Comparison of ENCODE assay signal across 5 worm cellular contexts in the genomic region with DNA sequence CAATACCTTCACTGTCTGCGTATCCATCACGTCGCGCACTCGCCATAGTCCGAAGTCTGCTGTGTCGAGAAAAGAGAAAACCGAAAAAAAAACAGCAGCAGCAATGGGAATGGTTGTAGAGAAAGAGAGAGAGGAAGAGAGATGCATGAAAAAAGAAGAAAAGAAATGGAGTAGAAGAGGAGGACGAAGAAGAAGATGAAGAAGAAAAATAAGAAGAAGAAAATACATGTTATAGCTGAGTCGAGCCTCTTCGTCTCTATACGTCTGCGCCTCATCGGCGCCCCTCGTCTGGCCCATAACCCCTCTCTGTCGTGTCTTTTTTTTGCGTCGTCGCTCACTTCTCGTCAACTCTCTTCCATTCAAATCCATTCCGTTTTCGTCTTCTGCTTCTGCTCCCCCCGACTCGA.
A peak's percentile ranks its signal among the peaks of the same experiment; 100 is the strongest.
TF ChIP-seq lines count a peak whose summit lies in the region.

No protein-coding gene starts in this region.

TF ChIP-seq in whole organism, L1 larva, 84 proteins besides CTCF, POLR2A, EP300 and RAD21 (continues in another document):
- TF ChIP-seq nhr-12 (tag; optimal IDR thresholded peaks at IDR 0.05; lab: Kevin White, UChicago) (no peak), nhr-19 (GFP tag; conservative IDR thresholded peaks at IDR 0.05; lab: Robert Waterston, UW) (peak; percentile 65), mdl-1 (tag; optimal IDR thresholded peaks at IDR 0.05; lab: Kevin White, UChicago) (peak in 1 of 2 experiments; percentile 40), lin-13 (GFP tag; optimal IDR thresholded peaks at IDR 0.05; lab: Kevin White, UChicago) (no peak), nhr-90 (tag; optimal IDR thresholded peaks at IDR 0.05; lab: Kevin White, UChicago; ENCODE audit: poor library complexity) (no peak), C04F5.9 (tag; optimal IDR thresholded peaks at IDR 0.05; lab: Kevin White, UChicago) (no peak), elt-2 (tag; optimal IDR thresholded peaks at IDR 0.05; lab: Kevin White, UChicago) (no peak), lir-3 (tag; optimal IDR thresholded peaks at IDR 0.05; lab: Kevin White, UChicago; ENCODE audit: poor library complexity) (peak; percentile 50), rnt-1 (tag; optimal IDR thresholded peaks at IDR 0.05; lab: Kevin White, UChicago) (peak; percentile 39), ceh-8 (GFP tag; optimal IDR thresholded peaks at IDR 0.05; lab: Kevin White, UChicago) (peak; percentile 20), nhr-11 (tag; optimal IDR thresholded peaks at IDR 0.05; lab: Kevin White, UChicago) (peak; percentile 14), unc-98 (GFP tag; IDR thresholded peaks at IDR 0.05; lab: Robert Waterston, UW) (no peak), hlh-17 (GFP tag; optimal IDR thresholded peaks at IDR 0.05; lab: Kevin White, UChicago; ENCODE audit: borderline replicate concordance) (no peak), elt-3 (tag; optimal IDR thresholded peaks at IDR 0.05; lab: Kevin White, UChicago) (peak in 2 of 6 experiments; percentile 10 to 37), dsc-1 (tag; optimal IDR thresholded peaks at IDR 0.05; lab: Kevin White, UChicago) (peak; percentile 66), isw-1 (GFP tag; IDR thresholded peaks at IDR 0.05; lab: Robert Waterston, UW) (peak; percentile 58), unc-62 (GFP tag; optimal IDR thresholded peaks at IDR 0.05; lab: Kevin White, UChicago) (no peak)

TF ChIP-seq in whole organism, L3 larva, 47 proteins besides CTCF, POLR2A, EP300 and RAD21 (continues in another document):
- peak; percentile 17 for TF ChIP-seq ceh-82 (tag; optimal IDR thresholded peaks at IDR 0.05; lab: Kevin White, UChicago)
- no peak for TF ChIP-seq nhr-76 (tag; optimal IDR thresholded peaks at IDR 0.05; lab: Kevin White, UChicago)
- TF ChIP-seq unc-39 (tag; optimal IDR thresholded peaks at IDR 0.05; lab: Kevin White, UChicago) = no peak
- TF ChIP-seq elt-3 (tag; optimal IDR thresholded peaks at IDR 0.05; lab: Kevin White, UChicago) = no peak
- peak; percentile 42 for TF ChIP-seq lsy-12 (tag; optimal IDR thresholded peaks at IDR 0.05; lab: Kevin White, UChicago)
- TF ChIP-seq nhr-237 (tag; optimal IDR thresholded peaks at IDR 0.05; lab: Kevin White, UChicago) = no peak
- peak; percentile 74 for TF ChIP-seq egl-5 (tag; optimal IDR thresholded peaks at IDR 0.05; lab: Kevin White, UChicago)
- TF ChIP-seq nhr-25 (tag; optimal IDR thresholded peaks at IDR 0.05; lab: Kevin White, UChicago) = peak; percentile 59
- no peak for TF ChIP-seq ztf-11 (tag; optimal IDR thresholded peaks at IDR 0.05; lab: Kevin White, UChicago)
- TF ChIP-seq hmg-11 (tag; optimal IDR thresholded peaks at IDR 0.05; lab: Kevin White, UChicago) = peak; percentile 95
- no peak for TF ChIP-seq lin-15B (tag; optimal IDR thresholded peaks at IDR 0.05; lab: Kevin White, UChicago)
- TF ChIP-seq elt-2 (tag; optimal IDR thresholded peaks at IDR 0.05; lab: Kevin White, UChicago) = peak; percentile 4
- no peak for TF ChIP-seq nhr-67 (tag; optimal IDR thresholded peaks at IDR 0.05; lab: Kevin White, UChicago)
- no peak for TF ChIP-seq nhr-77 (tag; optimal IDR thresholded peaks at IDR 0.05; lab: Kevin White, UChicago)
- peak; percentile 63 for TF ChIP-seq pha-4 (tag; optimal IDR thresholded peaks at IDR 0.05; lab: Kevin White, UChicago)
- TF ChIP-seq sea-2 (GFP tag; optimal IDR thresholded peaks at IDR 0.05; lab: Kevin White, UChicago) = no peak
- peak; percentile 14 for TF ChIP-seq tbx-2 (tag; optimal IDR thresholded peaks at IDR 0.05; lab: Kevin White, UChicago)
- no peak for TF ChIP-seq ama-1 (optimal IDR thresholded peaks at IDR 0.05; lab: Kevin White, UChicago)
- peak; percentile 78 for TF ChIP-seq lin-39 (tag; optimal IDR thresholded peaks at IDR 0.05; lab: Kevin White, UChicago)

TF ChIP-seq in whole organism, early embryonic, 17 proteins besides CTCF, POLR2A, EP300 and RAD21:
- TF ChIP-seq F13C5.2 (tag; optimal IDR thresholded peaks at IDR 0.05; lab: Kevin White, UChicago) (peak; percentile 27), B0310.2 (tag; optimal IDR thresholded peaks at IDR 0.05; lab: Kevin White, UChicago) (no peak)

TF ChIP-seq in whole organism, midembryonic, 9 proteins besides CTCF, POLR2A, EP300 and RAD21:
- TF ChIP-seq tab-1 (GFP tag; IDR thresholded peaks at IDR 0.05; lab: Robert Waterston, UW) = no peak
- peak; percentile 31 for TF ChIP-seq cog-1 (tag; optimal IDR thresholded peaks at IDR 0.05; lab: Kevin White, UChicago)
- TF ChIP-seq flt-1 (GFP tag; IDR thresholded peaks at IDR 0.05; lab: Robert Waterston, UW) = 0 out of 2 replicates have a peak, but pooled peaks have one; percentile 10
TF ChIP-seq in whole organism, midembryonic: peak in this region for 2.

TF ChIP-seq in whole organism, young adult, 124 proteins besides CTCF, POLR2A, EP300 and RAD21 (continues in another document):
- TF ChIP-seq attf-3 (GFP tag; conservative IDR thresholded peaks at IDR 0.05; lab: Robert Waterston, UW) (no peak), lin-54 (GFP tag; optimal IDR thresholded peaks at IDR 0.05; lab: Kevin White, UChicago) (no peak), rpc-1 (optimal IDR thresholded peaks at IDR 0.05; lab: Kevin White, UChicago) (no peak), rpc-1 (tag; optimal IDR thresholded peaks at IDR 0.05; lab: Kevin White, UChicago) (no peak), cebp-2 (GFP tag; IDR thresholded peaks at IDR 0.05; lab: Robert Waterston, UW) (no peak), F55B11.4 (tag; optimal IDR thresholded peaks at IDR 0.05; lab: Kevin White, UChicago; ENCODE audit: borderline replicate concordance, insufficient read depth) (no peak), efl-1 (GFP tag; optimal IDR thresholded peaks at IDR 0.05; lab: Kevin White, UChicago) (no peak), lin-35 (GFP tag; optimal IDR thresholded peaks at IDR 0.05; lab: Kevin White, UChicago) (no peak), attf-6 (GFP tag; IDR thresholded peaks at IDR 0.05; lab: Robert Waterston, UW) (no peak), madf-10 (tag; optimal IDR thresholded peaks at IDR 0.05; lab: Kevin White, UChicago) (peak; percentile 40), egl-18 (GFP tag; IDR thresholded peaks at IDR 0.05; lab: Robert Waterston, UW) (no peak), F33H1.4 (GFP tag; IDR thresholded peaks at IDR 0.05; lab: Robert Waterston, UW) (no peak), C17E4.6 (GFP tag; IDR thresholded peaks at IDR 0.05; lab: Robert Waterston, UW) (no peak), mes-4 (tag; optimal IDR thresholded peaks at IDR 0.05; lab: Kevin White, UChicago) (no peak), Y53G8AR.9 (GFP tag; conservative IDR thresholded peaks at IDR 0.05; lab: Robert Waterston, UW) (no peak), lin-40 (tag; optimal IDR thresholded peaks at IDR 0.05; lab: Kevin White, UChicago) (peak; percentile 74), Y79H2A.3 (GFP tag; conservative IDR thresholded peaks at IDR 0.05; lab: Robert Waterston, UW) (no peak), Y67H2A.10 (GFP tag; conservative IDR thresholded peaks at IDR 0.05; lab: Robert Waterston, UW) (no peak), chd-7 (tag; optimal IDR thresholded peaks at IDR 0.05; lab: Kevin White, UChicago) (peak; percentile 18), die-1 (tag; optimal IDR thresholded peaks at IDR 0.05; lab: Kevin White, UChicago) (peak; percentile 34), hlh-12 (tag; optimal IDR thresholded peaks at IDR 0.05; lab: Kevin White, UChicago) (no peak), dpl-1 (GFP tag; optimal IDR thresholded peaks at IDR 0.05; lab: Kevin White, UChicago) (no peak), K11D2.4 (GFP tag; IDR thresholded peaks at IDR 0.05; lab: Robert Waterston, UW) (peak; percentile 50; the same call in 1 of the 2 replicates), ztf-25 (GFP tag; IDR thresholded peaks at IDR 0.05; lab: Robert Waterston, UW) (no peak), ceh-27 (GFP tag; optimal IDR thresholded peaks at IDR 0.05; lab: Kevin White, UChicago) (peak; percentile 49), bed-1 (GFP tag; IDR thresholded peaks at IDR 0.05; lab: Robert Waterston, UW) (no peak), nhr-120 (GFP tag; IDR thresholded peaks at IDR 0.05; lab: Robert Waterston, UW) (no peak), let-607 (tag; optimal IDR thresholded peaks at IDR 0.05; lab: Kevin White, UChicago) (no peak), lag-1 (GFP tag; IDR thresholded peaks at IDR 0.05; lab: Robert Waterston, UW) (no peak), nfyb-1 (GFP tag; IDR thresholded peaks at IDR 0.05; lab: Robert Waterston, UW) (no peak), madf-8 (GFP tag; conservative IDR thresholded peaks at IDR 0.05; lab: Robert Waterston, UW) (no peak), F10E7.11 (tag; optimal IDR thresholded peaks at IDR 0.05; lab: Kevin White, UChicago) (no peak), ets-4 (GFP tag; optimal IDR thresholded peaks at IDR 0.05; lab: Kevin White, UChicago) (no peak), egrh-3 (GFP tag; IDR thresholded peaks at IDR 0.05; lab: Robert Waterston, UW) (0 out of 2 replicates have a peak, but pooled peaks have one; percentile 3), dpff-1 (tag; optimal IDR thresholded peaks at IDR 0.05; lab: Kevin White, UChicago) (no peak), ceh-100 (GFP tag; IDR thresholded peaks at IDR 0.05; lab: Robert Waterston, UW) (no peak), Y56A3A.18 (GFP tag; IDR thresholded peaks at IDR 0.05; lab: Robert Waterston, UW) (no peak), nfya-2 (GFP tag; IDR thresholded peaks at IDR 0.05; lab: Robert Waterston, UW) (no peak), cebp-1 (GFP tag; IDR thresholded peaks at IDR 0.05; lab: Robert Waterston, UW) (no peak), cebp-1 (tag; optimal IDR thresholded peaks at IDR 0.05; lab: Kevin White, UChicago) (peak; percentile 65), C06A6.2 (GFP tag; conservative IDR thresholded peaks at IDR 0.05; lab: Robert Waterston, UW) (0 out of 2 replicates have a peak, but pooled peaks have one; percentile 15), aptf-3 (GFP tag; IDR thresholded peaks at IDR 0.05; lab: Robert Waterston, UW) (no peak), zim-3 (tag; optimal IDR thresholded peaks at IDR 0.05; lab: Kevin White, UChicago) (no peak), ceh-91 (GFP tag; IDR thresholded peaks at IDR 0.05; lab: Robert Waterston, UW) (no peak), madf-3 (GFP tag; IDR thresholded peaks at IDR 0.05; lab: Robert Waterston, UW) (no peak), egl-44 (GFP tag; IDR thresholded peaks at IDR 0.05; lab: Robert Waterston, UW) (0 out of 2 replicates have a peak, but pooled peaks have one; percentile 27), B0019.2 (GFP tag; conservative IDR thresholded peaks at IDR 0.05; lab: Robert Waterston, UW) (no peak), hlh-26 (GFP tag; conservative IDR thresholded peaks at IDR 0.05; lab: Robert Waterston, UW) (no peak), unc-130 (GFP tag; optimal IDR thresholded peaks at IDR 0.05; lab: Kevin White, UChicago) (no peak), akir-1 (GFP tag; optimal IDR thresholded peaks at IDR 0.05; lab: Kevin White, UChicago) (no peak), F57C9.4 (tag; optimal IDR thresholded peaks at IDR 0.05; lab: Kevin White, UChicago) (no peak)
